Worm (Caenorhabditis elegans) whole organism, L3 larva: ENCODE measurements around the gene hlh-8.

Experiments used
- ama-1 ChIP-seq: fragments of 150-350 bp; optimal IDR thresholded peaks from 2 replicates; lab custom pipeline; 2018
- nhr-11 ChIP-seq: fragments of 150-350 bp; optimal IDR thresholded peaks from 2 replicates; lab custom pipeline; 2014; ENCODE audit warnings: missing biosample characterization, missing genetic modification characterization
- nhr-23 ChIP-seq: fragments of 150-350 bp; optimal IDR thresholded peaks from 2 replicates; lab custom pipeline; 2014; ENCODE audit warnings: missing biosample characterization, missing genetic modification reagents, missing genetic modification characterization
- nhr-237 ChIP-seq: fragments of 150-350 bp; optimal IDR thresholded peaks from 2 replicates; lab custom pipeline; 2014; ENCODE audit warnings: missing biosample characterization, missing genetic modification characterization
- nhr-43 ChIP-seq: sonication (generic microtip); optimal IDR thresholded peaks from 2 replicates; lab custom pipeline; 2016; ENCODE audit warnings: mild to moderate bottlenecking, missing genetic modification characterization, missing compliant biosample characterization; ENCODE audit not compliant: poor library complexity, severe bottlenecking

DNA sequence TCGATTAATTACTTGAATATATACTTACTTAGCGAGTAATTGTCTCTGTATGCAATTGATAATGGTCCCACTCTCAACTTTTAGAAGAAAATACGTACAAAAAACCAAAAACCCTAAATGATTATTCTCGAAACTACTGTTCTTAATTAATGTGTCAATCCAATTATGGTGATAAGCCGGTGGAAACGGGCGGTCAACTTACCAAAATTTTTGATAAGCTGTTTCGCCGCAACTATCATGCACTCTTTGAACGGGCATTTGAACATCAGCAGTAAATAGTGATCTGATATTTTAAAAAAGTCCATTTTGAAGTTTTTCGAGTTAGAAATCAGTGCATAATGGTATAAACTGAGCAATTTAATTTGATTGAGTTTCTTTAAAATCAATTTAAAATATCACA lies 37.9 kb upstream of the hlh-8 start:
- TF ChIP-seq nhr-11 (tag; lab: Kevin White, UChicago) (no peak), nhr-237 (tag; lab: Kevin White, UChicago) (no peak), nhr-43 (tag; lab: Kevin White, UChicago) (no peak), nhr-23 (no peak), ama-1 (lab: Kevin White, UChicago) (no peak)
